Worm (Caenorhabditis elegans): ENCODE results near the gene F56D6.9.

DNA sequence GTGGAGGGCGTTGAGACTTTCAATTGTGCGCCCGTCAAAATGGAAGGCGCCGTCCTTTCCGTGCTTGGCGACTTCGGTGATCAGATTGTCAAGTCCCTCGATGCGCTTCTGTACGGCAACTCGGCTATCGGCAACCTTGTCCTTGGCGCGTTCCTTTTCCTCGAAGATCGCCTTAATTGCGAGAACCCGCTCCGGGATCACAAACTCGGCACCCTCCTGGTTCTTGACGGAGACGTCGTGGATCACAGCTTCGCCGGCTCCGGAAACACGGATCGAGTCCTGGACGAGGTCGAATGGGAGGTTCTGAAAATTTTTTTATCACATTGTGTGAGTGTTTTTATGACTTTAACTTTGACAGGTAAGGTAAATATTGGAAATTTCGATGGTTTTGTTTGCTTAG, 18.9 kb upstream of the F56D6.9 start:
- TF ChIP-seq T07F8.4 (tag; optimal IDR thresholded peaks at IDR 0.05) (no peak), dpl-1 (GFP tag; optimal IDR thresholded peaks at IDR 0.05) (no peak), ama-1 (optimal IDR thresholded peaks at IDR 0.05) (no peak), ama-1 (GFP tag; optimal IDR thresholded peaks at IDR 0.05) (no peak), nhr-80 (tag; optimal IDR thresholded peaks at IDR 0.05) (no peak), B0019.2 (GFP tag; conservative IDR thresholded peaks at IDR 0.05) (no peak), repo-1 (tag; optimal IDR thresholded peaks at IDR 0.05) (no peak), F39B2.1 (GFP tag; IDR thresholded peaks at IDR 0.05) (no peak), cebp-2 (GFP tag; IDR thresholded peaks at IDR 0.05) (no peak), ceh-91 (GFP tag; IDR thresholded peaks at IDR 0.05) (no peak), hlh-26 (GFP tag; conservative IDR thresholded peaks at IDR 0.05) (no peak), zim-3 (tag; optimal IDR thresholded peaks at IDR 0.05) (no peak), ztf-22 (GFP tag; optimal IDR thresholded peaks at IDR 0.05) (no peak)

Measured in whole organism, young adult.